Worm (Caenorhabditis elegans) whole organism, mixed stage, embryonic: Measurements from ENCODE around the gene R08F11.4.

ENCODE experiments used
- bed-3 ChIP-seq: fragments of 200-800 bp; sonication (Bioruptor generic); optimal IDR thresholded peaks from 3 replicates; lab custom pipeline; 2018; ENCODE audit warnings: mild to moderate bottlenecking, missing genetic modification characterization, moderate library complexity, missing compliant biosample characterization
- blmp-1 ChIP-seq: fragments of 150-350 bp; optimal IDR thresholded peaks from 2 replicates; lab custom pipeline; 2014; ENCODE audit warnings: missing biosample characterization, missing genetic modification characterization
- ceh-39 ChIP-seq: fragments of 150-350 bp; optimal IDR thresholded peaks from 2 replicates; lab custom pipeline; 2014; ENCODE audit warnings: missing biosample characterization, missing genetic modification characterization
- ceh-43 ChIP-seq: fragments of 200-800 bp; sonication (Bioruptor generic); optimal IDR thresholded peaks from 2 replicates; lab custom pipeline; 2018; ENCODE audit warnings: mild to moderate bottlenecking, missing genetic modification characterization, moderate library complexity, missing compliant biosample characterization
- ceh-83 ChIP-seq: fragments of 200-800 bp; sonication (Bioruptor generic); optimal IDR thresholded peaks from 2 replicates; lab custom pipeline; 2018; ENCODE audit warnings: mild to moderate bottlenecking, missing genetic modification characterization, missing compliant biosample characterization
- ces-1 ChIP-seq: fragments of 150-350 bp; optimal IDR thresholded peaks from 2 replicates; lab custom pipeline; 2014; ENCODE audit warnings: missing biosample characterization, missing genetic modification reagents, missing genetic modification characterization
- cnd-1 ChIP-seq: fragments of 200-800 bp; sonication (Bioruptor generic); optimal IDR thresholded peaks from 2 replicates; lab custom pipeline; 2018; ENCODE audit warnings: mild to moderate bottlenecking, missing genetic modification characterization, missing compliant biosample characterization
- drap-1 ChIP-seq: fragments of 200-800 bp; sonication (Bioruptor generic); optimal IDR thresholded peaks from 3 replicates; lab custom pipeline; 2018; ENCODE audit warnings: mild to moderate bottlenecking, missing genetic modification characterization, missing compliant biosample characterization
- elt-3 ChIP-seq: fragments of 150-350 bp; optimal IDR thresholded peaks from 2 replicates; lab custom pipeline; 2014; ENCODE audit warnings: missing biosample characterization, missing genetic modification characterization
- ham-2 ChIP-seq: fragments of 200-800 bp; sonication (Bioruptor generic); optimal IDR thresholded peaks from 2 replicates; lab custom pipeline; 2018; ENCODE audit warnings: mild to moderate bottlenecking, missing genetic modification characterization, missing compliant biosample characterization
- lin-13 ChIP-seq: fragments of 150-350 bp; optimal IDR thresholded peaks from 2 replicates; lab custom pipeline; 2014; ENCODE audit warnings: missing biosample characterization, missing genetic modification characterization
- lin-32 ChIP-seq: fragments of 200-800 bp; sonication (Bioruptor generic); optimal IDR thresholded peaks from 2 replicates; lab custom pipeline; 2018; ENCODE audit warnings: mild to moderate bottlenecking, missing genetic modification characterization, missing compliant biosample characterization
- mab-5 ChIP-seq: fragments of 150-350 bp; optimal IDR thresholded peaks from 2 replicates; lab custom pipeline; 2014; ENCODE audit warnings: missing biosample characterization, missing genetic modification characterization
- mep-1 ChIP-seq: fragments of 150-350 bp; optimal IDR thresholded peaks from 2 replicates; lab custom pipeline; 2017; ENCODE audit warnings: missing biosample characterization, missing genetic modification reagents, missing genetic modification characterization, inconsistent platforms
- mls-2 ChIP-seq: sonication (generic microtip); optimal IDR thresholded peaks from 2 replicates; lab custom pipeline; 2016; ENCODE audit warnings: mild to moderate bottlenecking, missing genetic modification characterization, moderate library complexity, missing compliant biosample characterization
- nhr-12 ChIP-seq: fragments of 150-350 bp; optimal IDR thresholded peaks from 2 replicates; lab custom pipeline; 2014; ENCODE audit warnings: missing biosample characterization, missing genetic modification characterization
- nhr-2 ChIP-seq: fragments of 150-350 bp; optimal IDR thresholded peaks from 2 replicates; lab custom pipeline; 2014; ENCODE audit warnings: missing biosample characterization, missing genetic modification characterization
- nhr-237 ChIP-seq: fragments of 150-350 bp; optimal IDR thresholded peaks from 2 replicates; lab custom pipeline; 2014; ENCODE audit warnings: missing biosample characterization, missing genetic modification characterization
- nhr-28 ChIP-seq: fragments of 150-350 bp; optimal IDR thresholded peaks from 2 replicates; lab custom pipeline; 2014; ENCODE audit warnings: missing biosample characterization, missing genetic modification characterization
- pha-4 ChIP-seq: fragments of 150-350 bp; optimal IDR thresholded peaks from 2 replicates; lab custom pipeline; 2018; ENCODE audit warnings: missing biosample characterization, missing genetic modification reagents, missing genetic modification characterization
- sem-2 ChIP-seq: fragments of 200-800 bp; sonication (Bioruptor generic); optimal IDR thresholded peaks from 2 replicates; lab custom pipeline; 2018; ENCODE audit warnings: mild to moderate bottlenecking, missing genetic modification characterization, missing compliant biosample characterization
- snpc-4 ChIP-seq: fragments of 150-350 bp; optimal IDR thresholded peaks from 2 replicates; lab custom pipeline; 2014; ENCODE audit warnings: missing biosample characterization, missing genetic modification characterization
- sptf-1 ChIP-seq: sonication (generic microtip); optimal IDR thresholded peaks from 2 replicates; lab custom pipeline; 2017; ENCODE audit warnings: mild to moderate bottlenecking, missing genetic modification characterization, moderate library complexity, missing compliant biosample characterization
- tbx-8 ChIP-seq: fragments of 200-800 bp; sonication (Bioruptor generic); optimal IDR thresholded peaks from 2 replicates; lab custom pipeline; 2018; ENCODE audit warnings: mild to moderate bottlenecking, missing genetic modification characterization, moderate library complexity, missing compliant biosample characterization
- unc-120 ChIP-seq: sonication (generic microtip); optimal IDR thresholded peaks from 2 replicates; lab custom pipeline; 2017; ENCODE audit warnings: missing genetic modification characterization, missing compliant biosample characterization; ENCODE audit not compliant: poor library complexity, severe bottlenecking
- unc-39 ChIP-seq: fragments of 150-350 bp; optimal IDR thresholded peaks from 2 replicates; lab custom pipeline; 2014; ENCODE audit warnings: missing biosample characterization, missing genetic modification characterization
- ztf-11 ChIP-seq: fragments of 150-350 bp; optimal IDR thresholded peaks from 2 replicates; lab custom pipeline; 2014; ENCODE audit warnings: missing biosample characterization, missing genetic modification characterization

R08F11.4 gene

ce11 chrV:3814938-3815337, 9.6 kb upstream of the R08F11.4 start, which contains the start of gene H10D18.1:
Gene H10D18.1, plus strand, starts transcription at chrV:3815214.
- TF ChIP-seq ces-1 = peak; percentile 22
- TF ChIP-seq tbx-8 (GFP tag; lab: Kevin White, UChicago) = no peak

ce11 chrV:3814009-3814408, 8.7 kb upstream of the R08F11.4 start:
- TF ChIP-seq elt-3 = no peak
- TF ChIP-seq pha-4 (tag; lab: Kevin White, UChicago) = no peak
- no peak for TF ChIP-seq lin-13 (tag; lab: Kevin White, UChicago)

- TF ChIP-seq bed-3 (no peak), snpc-4 (no peak), mab-5 (tag; lab: Kevin White, UChicago) (no peak), sem-2 (GFP tag; lab: Kevin White, UChicago) (no peak), drap-1 (no peak)
Observed at ce11 chrV:3812291-3812690, 7.0 kb upstream of the R08F11.4 start, which contains the start of gene scl-12. Gene scl-12, plus strand, starts transcription at chrV:3812591.

- TF ChIP-seq nhr-12 (tag; lab: Kevin White, UChicago) (no peak), mls-2 (no peak), blmp-1 (tag; lab: Kevin White, UChicago) (no peak), cnd-1 (no peak), sem-2 (GFP tag; lab: Kevin White, UChicago) (no peak), ham-2 (no peak), pha-4 (tag; lab: Kevin White, UChicago) (no peak), mep-1 (tag; lab: Kevin White, UChicago) (no peak), nhr-28 (tag; lab: Kevin White, UChicago) (no peak), mab-5 (tag; lab: Kevin White, UChicago) (no peak)
- TF ChIP-seq, all 35 proteins: peak for 0
Observed at ce11 chrV:3811541-3811940, 6.2 kb upstream of the R08F11.4 start, which contains the start of gene scl-13. Gene scl-13, minus strand, starts transcription at chrV:3811641.

- no peak for TF ChIP-seq nhr-12 (tag; lab: Kevin White, UChicago)
- TF ChIP-seq ceh-83 (GFP tag; lab: Kevin White, UChicago) = no peak
Observed at ce11 chrV:3810035-3810434, 4.7 kb upstream of the R08F11.4 start.

- TF ChIP-seq ham-2 (no peak), ceh-43 (no peak), nhr-12 (tag; lab: Kevin White, UChicago) (no peak), nhr-2 (tag; lab: Kevin White, UChicago) (no peak), blmp-1 (tag; lab: Kevin White, UChicago) (no peak), elt-3 (no peak), nhr-28 (tag; lab: Kevin White, UChicago) (no peak), lin-13 (tag; lab: Kevin White, UChicago) (no peak), mab-5 (tag; lab: Kevin White, UChicago) (no peak), sem-2 (GFP tag; lab: Kevin White, UChicago) (no peak), ceh-39 (tag; lab: Kevin White, UChicago) (no peak)
- TF ChIP-seq, all 35 proteins: peak for 0
Observed at ce11 chrV:3808336-3808735, 3.0 kb upstream of the R08F11.4 start, which contains the start of gene srw-6. Gene srw-6, plus strand, starts transcription at chrV:3808636.

- no peak for TF ChIP-seq pha-4 (tag; lab: Kevin White, UChicago)
- TF ChIP-seq sptf-1 (tag; lab: Kevin White, UChicago) = no peak
- TF ChIP-seq lin-32 (GFP tag; lab: Kevin White, UChicago) = no peak
- TF ChIP-seq nhr-28 (tag; lab: Kevin White, UChicago) = no peak
- no peak for TF ChIP-seq nhr-237 (tag; lab: Kevin White, UChicago)
- no peak for TF ChIP-seq unc-39 (tag; lab: Kevin White, UChicago)
- no peak for TF ChIP-seq unc-120
- no peak for TF ChIP-seq ztf-11 (tag; lab: Kevin White, UChicago)
- TF ChIP-seq tbx-8 (GFP tag; lab: Kevin White, UChicago) = no peak
Observed at ce11 chrV:3807846-3808245, 2.5 kb upstream of the R08F11.4 start.
